Worm (Caenorhabditis elegans) whole organism, L4 larva: ENCODE data around the gene col-109.
A peak's percentile ranks its signal among the peaks of the same experiment; 100 is the strongest.
"Not testable (repeated sequence)": the region's sequence is repeated elsewhere in the genome, so short reads cannot be mapped to it uniquely, and the experiment has no call there.

Source experiments
- F44E2.7 ChIP-seq: fragments of 200-800 bp; sonication (Bioruptor generic); IDR thresholded peaks from 2 replicates; pipeline ENCODE4 v2.1.2; 2022; ENCODE audit warnings: missing genetic modification characterization, missing compliant biosample characterization
- Y105C5A.15 ChIP-seq: fragments of 200-800 bp; sonication (Bioruptor generic); IDR thresholded peaks from 2 replicates; pipeline ENCODE4 v1.3.6; 2022; ENCODE audit warnings: missing genetic modification characterization, missing compliant biosample characterization
- Y75B8A.6 ChIP-seq: fragments of 200-800 bp; sonication (Bioruptor generic); IDR thresholded peaks from 2 replicates; pipeline ENCODE4 v1.3.6; 2022; ENCODE audit warnings: missing genetic modification reagents, missing genetic modification characterization, missing compliant biosample characterization
- ZK337.2 ChIP-seq: fragments of 200-800 bp; sonication (Bioruptor generic); IDR thresholded peaks from 2 replicates; pipeline ENCODE4 v1.3.6; 2022; ENCODE audit warnings: missing genetic modification reagents, missing genetic modification characterization, missing compliant biosample characterization
- aha-1 ChIP-seq: fragments of 150-350 bp; peaks from one replicate; lab custom pipeline; 2014; ENCODE audit warnings: missing biosample characterization, missing genetic modification characterization
- aly-2 ChIP-seq: sonication (generic microtip); optimal IDR thresholded peaks from 2 replicates; lab custom pipeline; 2018; ENCODE audit warnings: missing biosample characterization, missing genetic modification characterization
- ceh-28 ChIP-seq: fragments of 150-350 bp; optimal IDR thresholded peaks from 2 replicates; lab custom pipeline; 2014; ENCODE audit warnings: missing biosample characterization, missing genetic modification reagents, missing genetic modification characterization
- ceh-44 ChIP-seq: fragments of 200-800 bp; sonication (Bioruptor generic); IDR thresholded peaks from 2 replicates; pipeline ENCODE4 v1.3.6; 2022; ENCODE audit warnings: missing genetic modification reagents, missing genetic modification characterization, missing compliant biosample characterization
- ceh-62 ChIP-seq: sonication (generic microtip); optimal IDR thresholded peaks from 2 replicates; lab custom pipeline; 2017; ENCODE audit warnings: missing biosample characterization, missing genetic modification characterization
- daf-16 ChIP-seq, 3 experiments: sonication (generic microtip); optimal IDR thresholded peaks; 2 replicates each; lab custom pipeline; 2016 to 2017; ENCODE audit warnings: missing genetic modification characterization in 3 of 3, missing genetic modification reagents in 3 of 3, mild to moderate bottlenecking in 2 of 3, missing compliant biosample characterization in 2 of 3, missing biosample characterization in 1 of 3, moderate library complexity in 1 of 3
- daf-19 ChIP-seq: fragments of 200-800 bp; sonication (Bioruptor generic); conservative IDR thresholded peaks from 2 replicates; pipeline ENCODE4 v1.3.6; 2022; ENCODE audit warnings: missing genetic modification characterization, missing compliant biosample characterization
- dmd-8 ChIP-seq: fragments of 200-800 bp; sonication (Bioruptor generic); IDR thresholded peaks from 2 replicates; pipeline ENCODE4 v1.3.6; 2022; ENCODE audit warnings: missing genetic modification characterization, missing compliant biosample characterization
- dmd-9 ChIP-seq: fragments of 200-800 bp; sonication (Bioruptor generic); IDR thresholded peaks from 2 replicates; pipeline ENCODE4 v1.3.6; 2022; ENCODE audit warnings: missing genetic modification reagents, missing genetic modification characterization, missing compliant biosample characterization
- dve-1 ChIP-seq: sonication (generic microtip); optimal IDR thresholded peaks from 2 replicates; lab custom pipeline; 2017; ENCODE audit warnings: antibody characterized with exemption, mild to moderate bottlenecking, missing genetic modification characterization, missing compliant biosample characterization; ENCODE audit not compliant: insufficient read depth
- egl-43 ChIP-seq: fragments of 200-800 bp; sonication (Bioruptor generic); IDR thresholded peaks from 2 replicates; pipeline ENCODE4 v1.3.6; 2022; ENCODE audit warnings: missing genetic modification reagents, missing genetic modification characterization, missing compliant biosample characterization
- gei-8 ChIP-seq: fragments of 200-800 bp; sonication (Bioruptor generic); optimal IDR thresholded peaks from 2 replicates; lab custom pipeline; 2018; ENCODE audit warnings: mild to moderate bottlenecking, missing genetic modification characterization, missing compliant biosample characterization
- hlh-30 ChIP-seq: sonication (generic microtip); optimal IDR thresholded peaks from 2 replicates; lab custom pipeline; 2017; ENCODE audit warnings: antibody characterized with exemption, mild to moderate bottlenecking, missing genetic modification characterization, missing compliant biosample characterization; ENCODE audit not compliant: insufficient read depth
- hmg-1.1 ChIP-seq: fragments of 200-800 bp; sonication (Bioruptor generic); IDR thresholded peaks from 2 replicates; pipeline ENCODE4 v1.3.6; 2022; ENCODE audit warnings: missing genetic modification reagents, missing genetic modification characterization, missing compliant biosample characterization
- lim-7 ChIP-seq: fragments of 200-800 bp; sonication (Bioruptor generic); IDR thresholded peaks from 2 replicates; pipeline ENCODE4 v1.3.6; 2022; ENCODE audit warnings: missing genetic modification characterization, missing compliant biosample characterization
- lin-1 ChIP-seq: fragments of 200-800 bp; sonication (Bioruptor generic); IDR thresholded peaks from 2 replicates; pipeline ENCODE4 v1.3.6; 2022; ENCODE audit warnings: missing genetic modification reagents, missing genetic modification characterization, missing compliant biosample characterization
- lin-15B ChIP-seq: fragments of 150-350 bp; sonication (generic microtip); optimal IDR thresholded peaks from 3 replicates; lab custom pipeline; 2014; ENCODE audit warnings: missing biosample characterization, missing genetic modification characterization
- lin-29 ChIP-seq: fragments of 200-800 bp; sonication (Bioruptor generic); IDR thresholded peaks from 2 replicates; pipeline ENCODE4 v1.3.6; 2022; ENCODE audit warnings: missing genetic modification reagents, missing genetic modification characterization, missing compliant biosample characterization
- lin-38 ChIP-seq: fragments of 200-800 bp; sonication (Bioruptor generic); IDR thresholded peaks from 2 replicates; pipeline ENCODE4 v1.3.6; 2022; ENCODE audit warnings: missing genetic modification reagents, missing genetic modification characterization, missing compliant biosample characterization
- lin-39 ChIP-seq: fragments of 150-350 bp; optimal IDR thresholded peaks from 2 replicates; lab custom pipeline; 2014; ENCODE audit warnings: missing biosample characterization, missing genetic modification reagents, missing genetic modification characterization
- mdl-1 ChIP-seq, 2 experiments: fragments of 150-350 bp in 1 of 2; sonication (generic microtip) in 1 of 2; optimal IDR thresholded peaks; 2 replicates each; lab custom pipeline; 2014 to 2017; ENCODE audit warnings: missing biosample characterization in 2 of 2, missing genetic modification characterization in 2 of 2
- mdt-29 ChIP-seq: fragments of 200-800 bp; sonication (Bioruptor generic); IDR thresholded peaks from 2 replicates; pipeline ENCODE4 v1.3.6; 2022; ENCODE audit warnings: missing genetic modification reagents, missing genetic modification characterization, missing compliant biosample characterization
- mes-2 ChIP-seq: sonication (generic microtip); optimal IDR thresholded peaks from 2 replicates; lab custom pipeline; 2016; ENCODE audit warnings: missing genotype, mild to moderate bottlenecking, missing genetic modification characterization, missing compliant biosample characterization; ENCODE audit not compliant: poor library complexity, severe bottlenecking
- nhr-10 ChIP-seq: fragments of 150-350 bp; optimal IDR thresholded peaks from 2 replicates; lab custom pipeline; 2014; ENCODE audit warnings: missing biosample characterization, missing genetic modification characterization
- nhr-28 ChIP-seq: fragments of 150-350 bp; optimal IDR thresholded peaks from 2 replicates; lab custom pipeline; 2014; ENCODE audit warnings: missing biosample characterization, missing genetic modification characterization
- nhr-42 ChIP-seq: fragments of 200-800 bp; sonication (Bioruptor generic); IDR thresholded peaks from 2 replicates; pipeline ENCODE4 v1.3.6; 2022; ENCODE audit warnings: missing genetic modification characterization, missing compliant biosample characterization
- nhr-48 ChIP-seq: sonication (generic microtip); optimal IDR thresholded peaks from 2 replicates; lab custom pipeline; 2016; ENCODE audit warnings: mild to moderate bottlenecking, missing genetic modification characterization, missing compliant biosample characterization
- pha-4 ChIP-seq, 2 experiments: fragments of 150-350 bp in 1 of 2; fragments of 200-800 bp in 1 of 2; sonication (Bioruptor generic) in 1 of 2; IDR thresholded peaks in 1 of 2; optimal IDR thresholded peaks in 1 of 2; 2 replicates each; pipeline versions ENCODE4 v1.3.6 to Lab custom; 2014 to 2022; ENCODE audit warnings: missing genetic modification characterization in 2 of 2, missing genetic modification reagents in 2 of 2, missing biosample characterization in 1 of 2, missing compliant biosample characterization in 1 of 2
- php-3 ChIP-seq: fragments of 200-800 bp; sonication (Bioruptor generic); IDR thresholded peaks from 2 replicates; pipeline ENCODE4 v1.3.6; 2022; ENCODE audit warnings: missing genetic modification reagents, missing genetic modification characterization, missing compliant biosample characterization
- pqm-1 ChIP-seq: sonication (generic microtip); optimal IDR thresholded peaks from 2 replicates; lab custom pipeline; 2017; ENCODE audit warnings: missing biosample characterization, missing genetic modification characterization
- spr-3 ChIP-seq: fragments of 200-800 bp; sonication (Bioruptor generic); optimal IDR thresholded peaks from 2 replicates; lab custom pipeline; 2018; ENCODE audit warnings: mild to moderate bottlenecking, missing genetic modification characterization, missing compliant biosample characterization
- tag-97 ChIP-seq: fragments of 200-800 bp; sonication (Bioruptor generic); IDR thresholded peaks from 2 replicates; pipeline ENCODE4 v1.3.6; 2022; ENCODE audit warnings: missing genetic modification characterization, missing compliant biosample characterization
- tra-1 ChIP-seq: fragments of 200-800 bp; sonication (Bioruptor generic); IDR thresholded peaks from 2 replicates; pipeline ENCODE4 v1.3.6; 2022; ENCODE audit warnings: missing genetic modification reagents, missing genetic modification characterization, missing compliant biosample characterization
- unc-62 ChIP-seq, 3 experiments: fragments of 150-350 bp in 1 of 3; sonication (generic microtip); optimal IDR thresholded peaks in 2 of 3; peaks in 1 of 3; 1 replicate in 1 of 3; 2 replicates in 2 of 3; lab custom pipeline; 2014 to 2017; ENCODE audit warnings: missing biosample characterization in 3 of 3, missing genetic modification characterization in 3 of 3, missing genetic modification reagents in 3 of 3, missing genotype in 1 of 3
- vab-7 ChIP-seq: fragments of 200-800 bp; sonication (Bioruptor generic); IDR thresholded peaks from 2 replicates; pipeline ENCODE4 v1.3.6; 2022; ENCODE audit warnings: missing genetic modification reagents, missing genetic modification characterization, missing compliant biosample characterization
- zag-1 ChIP-seq: fragments of 150-350 bp; optimal IDR thresholded peaks from 2 replicates; lab custom pipeline; 2014; ENCODE audit warnings: missing biosample characterization, missing genetic modification characterization

Gene col-109

ce11 chrIV:1837134-1837533 is 17.1 kb upstream of the col-109 start (continued):
- TF ChIP-seq nhr-10 (tag; lab: Kevin White, UChicago), result peak; percentile 87
- peak; percentile 25; the same call in 1 of the 2 replicates for TF ChIP-seq php-3 (GFP tag; lab: Robert Waterston, UW)
- peak; percentile 47 for TF ChIP-seq pqm-1 (tag; lab: Kevin White, UChicago)
- peak; percentile 93 for TF ChIP-seq nhr-28 (tag; lab: Kevin White, UChicago)
- TF ChIP-seq hlh-30 (tag; lab: Kevin White, UChicago), result peak; percentile 86
- peak; percentile 29; the same call in 1 of the 2 replicates for TF ChIP-seq hmg-1.1 (GFP tag; lab: Robert Waterston, UW)
- no peak for TF ChIP-seq tag-97 (GFP tag; lab: Robert Waterston, UW)
- TF ChIP-seq mdl-1 (tag; optimal IDR thresholded peaks at IDR 0.05; lab: Kevin White, UChicago), result peak in 1 of 2 experiments; percentile 68
- no peak for TF ChIP-seq spr-3
- TF ChIP-seq aly-2 (tag; lab: Kevin White, UChicago), result no peak
- no peak for TF ChIP-seq nhr-42
- peak; percentile 88 for TF ChIP-seq dve-1 (tag; lab: Kevin White, UChicago)
- TF ChIP-seq, all 104 proteins: peak for 21

ce11 chrIV:1834972-1835371 is 14.9 kb upstream of the col-109 start:
- TF ChIP-seq ceh-62 (tag; lab: Kevin White, UChicago) (no peak), lin-39 (no peak), pha-4 (GFP tag; IDR thresholded peaks at IDR 0.05; lab: Robert Waterston, UW) (no peak), pha-4 (tag; optimal IDR thresholded peaks at IDR 0.05; lab: Kevin White, UChicago) (no peak), daf-19 (GFP tag; lab: Robert Waterston, UW) (no peak), gei-8 (GFP tag; lab: Kevin White, UChicago) (no peak), dmd-8 (GFP tag; lab: Robert Waterston, UW) (no peak), aha-1 (tag; lab: Kevin White, UChicago) (peak; percentile 73), spr-3 (no peak), dmd-9 (GFP tag; lab: Robert Waterston, UW) (no peak), mes-2 (tag; lab: Kevin White, UChicago) (no peak), nhr-48 (tag; lab: Kevin White, UChicago) (no peak), lin-15B (tag; lab: Kevin White, UChicago) (no peak), Y105C5A.15 (no peak), unc-62 (GFP tag; optimal IDR thresholded peaks at IDR 0.05 in 1 of 2; lab: Kevin White, UChicago) (peak in 1 of 2 experiments; percentile 51), unc-62 (tag; optimal IDR thresholded peaks at IDR 0.05; lab: Kevin White, UChicago) (no peak), lim-7 (GFP tag; lab: Robert Waterston, UW) (no peak), ZK337.2 (GFP tag; lab: Robert Waterston, UW) (no peak), ceh-28 (tag; lab: Kevin White, UChicago) (peak; percentile 20)

- TF ChIP-seq pqm-1 (tag; lab: Kevin White, UChicago) (peak; percentile 25), nhr-28 (tag; lab: Kevin White, UChicago) (peak; percentile 46), daf-16 (GFP tag; optimal IDR thresholded peaks at IDR 0.05; lab: Kevin White, UChicago) (no peak), daf-16 (tag; optimal IDR thresholded peaks at IDR 0.05; lab: Kevin White, UChicago) (peak; percentile 70), mdl-1 (tag; optimal IDR thresholded peaks at IDR 0.05; lab: Kevin White, UChicago) (no peak)
- TF ChIP-seq, all 104 proteins: peak for 3
Measured at ce11 chrIV:1834242-1834641, 14.2 kb upstream of the col-109 start, which contains the start of gene ccm-2. Gene ccm-2 (plus strand): TSS chrIV:1834628.

- TF ChIP-seq Y75B8A.6 (GFP tag; lab: Robert Waterston, UW) (no peak), zag-1 (no peak), ceh-28 (tag; lab: Kevin White, UChicago) (peak; percentile 64)
- TF ChIP-seq, all 104 proteins: peak for 1
Measured at ce11 chrIV:1833115-1833514, 13.1 kb upstream of the col-109 start.

ce11 chrIV:1831174-1831573 is 11.1 kb upstream of the col-109 start:
- TF ChIP-seq tra-1 (GFP tag; lab: Robert Waterston, UW) (peak; percentile 94), hmg-1.1 (GFP tag; lab: Robert Waterston, UW) (peak; percentile 80; the same call in 1 of the 2 replicates), lin-38 (peak; percentile 74), tag-97 (GFP tag; lab: Robert Waterston, UW) (peak; percentile 92), dmd-8 (GFP tag; lab: Robert Waterston, UW) (peak; percentile 100), lin-29 (GFP tag; lab: Robert Waterston, UW) (peak; percentile 90), dmd-9 (GFP tag; lab: Robert Waterston, UW) (peak; percentile 97), php-3 (GFP tag; lab: Robert Waterston, UW) (peak; percentile 98), ceh-44 (peak; percentile 94), lin-1 (peak; percentile 91), mdt-29 (GFP tag; lab: Robert Waterston, UW) (peak; percentile 94), egl-43 (GFP tag; lab: Robert Waterston, UW) (peak; percentile 100), pha-4 (GFP tag; IDR thresholded peaks at IDR 0.05; lab: Robert Waterston, UW) (peak; percentile 84), vab-7 (GFP tag; lab: Robert Waterston, UW) (peak; percentile 94), F44E2.7 (GFP tag; lab: Robert Waterston, UW) (peak; percentile 100)
- TF ChIP-seq pha-4 (tag; optimal IDR thresholded peaks at IDR 0.05; lab: Kevin White, UChicago), result not testable (repeated sequence)
